Fruit fly (Drosophila melanogaster): ENCODE measurements around the gene Ugt49B2.
A peak's percentile ranks its signal among the peaks of the same experiment; 100 is the strongest.

The Ugt49B2 gene

dm6 chr3R:21408372-21408771, 8.8 kb upstream of the Ugt49B2 start:
- TF ChIP-seq CG32006 (GFP tag; optimal IDR thresholded peaks at IDR 0.05), result no peak
- TF ChIP-seq dac (GFP tag; optimal IDR thresholded peaks at IDR 0.05), result no peak
- no peak for TF ChIP-seq achi (GFP tag; optimal IDR thresholded peaks at IDR 0.05)
- peak; percentile 98 for TF ChIP-seq CG6854 (GFP tag; optimal IDR thresholded peaks at IDR 0.05)
- TF ChIP-seq Sox102F (GFP tag; optimal IDR thresholded peaks at IDR 0.05), result no peak
- TF ChIP-seq CG31627 (GFP tag; optimal IDR thresholded peaks at IDR 0.05), result no peak
- no peak for TF ChIP-seq Eip78C (GFP tag)

dm6 chr3R:21407145-21407544, 7.6 kb upstream of the Ugt49B2 start, which contains the start of gene CheB93a:
Gene CheB93a, plus strand, starts transcription at chr3R:21407445.
- TF ChIP-seq Hr38 (GFP tag; optimal IDR thresholded peaks at IDR 0.05) (no peak), CG6163 (GFP tag; IDR thresholded peaks at IDR 0.05) (no peak), CG6276 (GFP tag; optimal IDR thresholded peaks at IDR 0.05) (no peak), lz (GFP tag; optimal IDR thresholded peaks at IDR 0.05) (no peak), achi (GFP tag; optimal IDR thresholded peaks at IDR 0.05) (no peak), fd85E (GFP tag; optimal IDR thresholded peaks at IDR 0.05) (no peak), CG10631 (GFP tag; optimal IDR thresholded peaks at IDR 0.05) (no peak), spab (GFP tag; optimal IDR thresholded peaks at IDR 0.05) (no peak), CG4318 (GFP tag; optimal IDR thresholded peaks at IDR 0.05) (no peak), dsx (GFP tag; optimal IDR thresholded peaks at IDR 0.05; ENCODE audit: poor library complexity, severe bottlenecking) (no peak), CG11902 (GFP tag; optimal IDR thresholded peaks at IDR 0.05) (no peak), CG11762 (GFP tag; optimal IDR thresholded peaks at IDR 0.05; ENCODE audit: insufficient read depth) (no peak), CG11294 (GFP tag; IDR thresholded peaks at IDR 0.05) (no peak), CG3032 (tag; optimal IDR thresholded peaks at IDR 0.05) (no peak), CG8319 (GFP tag; optimal IDR thresholded peaks at IDR 0.05) (no peak), CG16779 (tag; optimal IDR thresholded peaks at IDR 0.05) (no peak), CG34406 (GFP tag; optimal IDR thresholded peaks at IDR 0.05) (no peak)

dm6 chr3R:21406708-21407107, 7.2 kb upstream of the Ugt49B2 start:
- TF ChIP-seq Met (GFP tag; optimal IDR thresholded peaks at IDR 0.05) (no peak), net (GFP tag; optimal IDR thresholded peaks at IDR 0.05) (no peak)

- TF ChIP-seq CG6792 (GFP tag; optimal IDR thresholded peaks at IDR 0.05) (no peak), net (GFP tag; optimal IDR thresholded peaks at IDR 0.05) (no peak), Ets21C (GFP tag; optimal IDR thresholded peaks at IDR 0.05) (no peak), pdm3 (GFP tag; optimal IDR thresholded peaks at IDR 0.05) (no peak), Hr4 (GFP tag; optimal IDR thresholded peaks at IDR 0.05) (no peak), ss (GFP tag; optimal IDR thresholded peaks at IDR 0.05) (no peak), Met (GFP tag; optimal IDR thresholded peaks at IDR 0.05) (no peak), CG11762 (GFP tag; optimal IDR thresholded peaks at IDR 0.05; ENCODE audit: insufficient read depth) (no peak), Sox14 (GFP tag; optimal IDR thresholded peaks at IDR 0.05) (no peak), dsx (GFP tag; optimal IDR thresholded peaks at IDR 0.05; ENCODE audit: poor library complexity, severe bottlenecking) (no peak), CG10631 (GFP tag; optimal IDR thresholded peaks at IDR 0.05) (no peak), Sox15 (GFP tag; optimal IDR thresholded peaks at IDR 0.05) (no peak), Sox102F (GFP tag; optimal IDR thresholded peaks at IDR 0.05) (no peak), CG31627 (GFP tag; optimal IDR thresholded peaks at IDR 0.05) (no peak)
These were observed 3.9 kb upstream of the Ugt49B2 start, which contains the start of gene CG7907 for dm6 chr3R:21403435-21403834. Gene CG7907, plus strand, starts transcription at chr3R:21403735.

- TF ChIP-seq topi (GFP tag; optimal IDR thresholded peaks at IDR 0.05) (no peak), achi (GFP tag; optimal IDR thresholded peaks at IDR 0.05) (no peak), Sox15 (GFP tag; optimal IDR thresholded peaks at IDR 0.05) (no peak), svp (GFP tag) (peak; percentile 62), CG31627 (GFP tag; optimal IDR thresholded peaks at IDR 0.05) (no peak)
These were observed 6.4 kb downstream of the Ugt49B2 start for dm6 chr3R:21393005-21393729.

All from whole organism, prepupa.